Fruit fly (Drosophila melanogaster) whole organism, embryonic: ENCODE data around the gene CG1494.

Source experiments
- C15 ChIP-seq: fragments of 200-800 bp; sonication (Bioruptor generic); IDR thresholded peaks from 3 replicates; pipeline ENCODE4 v1.3.6; 2022; ENCODE audit warnings: missing biosample characterization, missing genetic modification characterization
- CG10209 ChIP-seq: fragments of 200-800 bp; sonication (Bioruptor generic); optimal IDR thresholded peaks from 3 replicates; lab custom pipeline; 2017; ENCODE audit warnings: missing biosample characterization, mild to moderate bottlenecking, missing genetic modification characterization, missing genetic modification reagents
- CG10979 ChIP-seq: fragments of 200-800 bp; sonication (Bioruptor generic); optimal IDR thresholded peaks from 2 replicates; lab custom pipeline; 2018; ENCODE audit warnings: missing biosample characterization, mild to moderate bottlenecking, missing genetic modification characterization, moderate library complexity
- CG13287 ChIP-seq: fragments of 200-800 bp; sonication (Bioruptor generic); IDR thresholded peaks from 2 replicates; pipeline ENCODE4 v1.3.6; 2022; ENCODE audit warnings: missing biosample characterization, missing genetic modification characterization; ENCODE audit not compliant: partially characterized antibody
- CG15269 ChIP-seq: fragments of 200-800 bp; sonication (Bioruptor generic); optimal IDR thresholded peaks from 2 replicates; lab custom pipeline; 2018; ENCODE audit warnings: missing biosample characterization, mild to moderate bottlenecking, missing genetic modification characterization, moderate library complexity
- CG1603 ChIP-seq: fragments of 200-800 bp; sonication (Bioruptor generic); optimal IDR thresholded peaks from 2 replicates; lab custom pipeline; 2019; ENCODE audit warnings: missing biosample characterization, mild to moderate bottlenecking, missing genetic modification characterization, moderate library complexity
- CG30431 ChIP-seq: fragments of 200-800 bp; sonication (Bioruptor generic); optimal IDR thresholded peaks from 2 replicates; lab custom pipeline; 2017; ENCODE audit warnings: missing biosample characterization, missing genetic modification characterization
- CG31365 ChIP-seq: fragments of 200-800 bp; sonication (Bioruptor generic); optimal IDR thresholded peaks from 2 replicates; lab custom pipeline; 2018; ENCODE audit warnings: missing biosample characterization, mild to moderate bottlenecking, missing genetic modification characterization
- CG4707 ChIP-seq: fragments of 200-800 bp; sonication (Bioruptor generic); optimal IDR thresholded peaks from 2 replicates; lab custom pipeline; 2018; ENCODE audit warnings: missing biosample characterization, mild to moderate bottlenecking, missing genetic modification characterization, moderate library complexity
- CG5953 ChIP-seq: fragments of 200-800 bp; sonication (Bioruptor generic); IDR thresholded peaks from 2 replicates; pipeline ENCODE4 v1.3.6; 2022; ENCODE audit warnings: missing biosample characterization, missing genetic modification characterization
- CG6175 ChIP-seq: fragments of 200-800 bp; sonication (Bioruptor generic); IDR thresholded peaks from 3 replicates; pipeline ENCODE4 v1.3.6; 2022; ENCODE audit warnings: missing biosample characterization, missing genetic modification characterization
- CG7556 ChIP-seq: fragments of 200-800 bp; sonication (Bioruptor generic); optimal IDR thresholded peaks from 2 replicates; lab custom pipeline; 2017; ENCODE audit warnings: missing biosample characterization, mild to moderate bottlenecking, missing genetic modification characterization
- CG8359 ChIP-seq: fragments of 200-800 bp; sonication (Bioruptor generic); optimal IDR thresholded peaks from 2 replicates; lab custom pipeline; 2017; ENCODE audit warnings: missing biosample characterization, mild to moderate bottlenecking, missing genetic modification characterization, borderline replicate concordance
- CG9437 ChIP-seq: fragments of 200-800 bp; sonication (Bioruptor generic); optimal IDR thresholded peaks from 2 replicates; lab custom pipeline; 2018; ENCODE audit warnings: missing biosample characterization, mild to moderate bottlenecking, missing genetic modification characterization
- CG9797 ChIP-seq: fragments of 200-800 bp; sonication (Bioruptor generic); optimal IDR thresholded peaks from 3 replicates; lab custom pipeline; 2018; ENCODE audit warnings: missing biosample characterization, mild to moderate bottlenecking, missing genetic modification characterization
- CTCF ChIP-seq: fragments of 200-800 bp; sonication (Bioruptor generic); optimal IDR thresholded peaks from 2 replicates; lab custom pipeline; 2017; ENCODE audit warnings: missing biosample characterization, mild to moderate bottlenecking, missing genetic modification characterization, moderate library complexity
- CoRest ChIP-seq: fragments of 200-800 bp; sonication (Bioruptor generic); optimal IDR thresholded peaks from 3 replicates; lab custom pipeline; 2018; ENCODE audit warnings: missing biosample characterization, mild to moderate bottlenecking, missing genetic modification characterization, moderate library complexity
- Elba2 ChIP-seq: fragments of 200-800 bp; sonication (Bioruptor generic); optimal IDR thresholded peaks from 3 replicates; lab custom pipeline; 2016; ENCODE audit warnings: missing biosample characterization, missing genetic modification characterization
- Fer3 ChIP-seq: fragments of 200-800 bp; sonication (Bioruptor generic); optimal IDR thresholded peaks from 2 replicates; lab custom pipeline; 2018; ENCODE audit warnings: missing biosample characterization, mild to moderate bottlenecking, missing genetic modification characterization, moderate library complexity
- HmgZ ChIP-seq: fragments of 200-800 bp; sonication (Bioruptor generic); optimal IDR thresholded peaks from 2 replicates; lab custom pipeline; 2018; ENCODE audit warnings: missing biosample characterization, mild to moderate bottlenecking, missing genetic modification characterization
- Hr39 ChIP-seq: fragments of >200 bp; optimal IDR thresholded peaks from 2 replicates; lab custom pipeline; 2017
- Hr51 ChIP-seq, 2 experiments: fragments of 200-800 bp; sonication (Bioruptor generic); optimal IDR thresholded peaks; 2 replicates in 1 of 2; 3 replicates in 1 of 2; lab custom pipeline; 2016 to 2018; ENCODE audit warnings: missing biosample characterization in 2 of 2, missing genetic modification characterization in 2 of 2, mild to moderate bottlenecking in 1 of 2, moderate library complexity in 1 of 2
- Mad ChIP-seq: fragments of 200-800 bp; sonication (Bioruptor generic); optimal IDR thresholded peaks from 2 replicates; lab custom pipeline; 2016; ENCODE audit warnings: missing biosample characterization, missing genetic modification characterization
- NK7.1 ChIP-seq: fragments of 200-800 bp; sonication (Bioruptor generic); optimal IDR thresholded peaks from 3 replicates; lab custom pipeline; 2016; ENCODE audit warnings: missing biosample characterization, missing genetic modification characterization
- Optix ChIP-seq: fragments of 200-800 bp; sonication (Bioruptor generic); IDR thresholded peaks from 3 replicates; pipeline ENCODE4 v1.3.6; 2022; ENCODE audit warnings: missing biosample characterization, missing genetic modification characterization
- Six4 ChIP-seq: fragments of 200-800 bp; sonication (Bioruptor generic); optimal IDR thresholded peaks from 2 replicates; lab custom pipeline; 2016; ENCODE audit warnings: missing biosample characterization, missing genetic modification characterization
- Ssrp ChIP-seq: fragments of 200-800 bp; sonication (Bioruptor generic); optimal IDR thresholded peaks from 2 replicates; lab custom pipeline; 2018; ENCODE audit warnings: missing biosample characterization, mild to moderate bottlenecking, missing genetic modification characterization, moderate library complexity
- Tbp ChIP-seq: fragments of >200 bp; optimal IDR thresholded peaks from 2 replicates; lab custom pipeline; 2018; ENCODE audit warnings: missing biosample characterization, missing genetic modification characterization
- Xbp1 ChIP-seq: fragments of 200-800 bp; sonication (Bioruptor generic); optimal IDR thresholded peaks from 3 replicates; lab custom pipeline; 2016; ENCODE audit warnings: missing biosample characterization, mild to moderate bottlenecking, missing genetic modification characterization
- chif ChIP-seq, 2 experiments: fragments of 200-800 bp; sonication (Bioruptor generic); optimal IDR thresholded peaks; 3 replicates each; lab custom pipeline; 2016; ENCODE audit warnings: missing biosample characterization in 2 of 2, missing genetic modification characterization in 2 of 2
- croc ChIP-seq: fragments of 200-800 bp; sonication (Bioruptor generic); conservative IDR thresholded peaks from 3 replicates; pipeline ENCODE4 v1.3.6; 2022; ENCODE audit warnings: missing biosample characterization, missing genetic modification characterization
- da ChIP-seq: fragments of 200-800 bp; sonication (Bioruptor generic); optimal IDR thresholded peaks from 2 replicates; lab custom pipeline; 2016; ENCODE audit warnings: missing biosample characterization, missing genetic modification characterization
- ems ChIP-seq: fragments of 200-800 bp; sonication (Bioruptor generic); optimal IDR thresholded peaks from 3 replicates; lab custom pipeline; 2016; ENCODE audit warnings: missing biosample characterization, missing genetic modification characterization
- fd96Cb ChIP-seq: fragments of 200-800 bp; sonication (Bioruptor generic); optimal IDR thresholded peaks from 2 replicates; lab custom pipeline; 2018; ENCODE audit warnings: missing biosample characterization, mild to moderate bottlenecking, missing genetic modification characterization, moderate library complexity
- gcm2 ChIP-seq: fragments of 200-800 bp; sonication (Bioruptor generic); optimal IDR thresholded peaks from 2 replicates; lab custom pipeline; 2016; ENCODE audit warnings: missing biosample characterization, missing genetic modification characterization
- gro ChIP-seq: fragments of 200-800 bp; sonication (Bioruptor generic); optimal IDR thresholded peaks from 2 replicates; lab custom pipeline; 2016; ENCODE audit warnings: missing biosample characterization, missing genetic modification characterization
- gt ChIP-seq: fragments of 200-800 bp; sonication (Bioruptor generic); IDR thresholded peaks from 2 replicates; pipeline ENCODE4 v1.3.6; 2022; ENCODE audit warnings: missing biosample characterization, missing genetic modification characterization
- her ChIP-seq: fragments of 200-800 bp; sonication (Bioruptor generic); optimal IDR thresholded peaks from 2 replicates; lab custom pipeline; 2016; ENCODE audit warnings: missing biosample characterization, missing genetic modification characterization
- jumu ChIP-seq: fragments of 200-800 bp; sonication (Bioruptor generic); optimal IDR thresholded peaks from 3 replicates; lab custom pipeline; 2016; ENCODE audit warnings: missing biosample characterization, missing genetic modification characterization
- mld ChIP-seq: fragments of 200-800 bp; sonication (Bioruptor generic); IDR thresholded peaks from 3 replicates; pipeline ENCODE4 v1.3.6; 2022; ENCODE audit warnings: missing biosample characterization, missing genetic modification characterization; ENCODE audit not compliant: partially characterized antibody
- nom ChIP-seq: fragments of 200-800 bp; sonication (Bioruptor generic); optimal IDR thresholded peaks from 2 replicates; lab custom pipeline; 2017; ENCODE audit warnings: missing biosample characterization, missing genetic modification characterization, mild to moderate bottlenecking, moderate library complexity, missing genetic modification reagents
- oc ChIP-seq: fragments of 200-800 bp; sonication (Bioruptor generic); optimal IDR thresholded peaks from 2 replicates; lab custom pipeline; 2018; ENCODE audit warnings: missing biosample characterization, mild to moderate bottlenecking, missing genetic modification characterization, moderate library complexity
- pros ChIP-seq: fragments of 200-800 bp; sonication (Bioruptor generic); optimal IDR thresholded peaks from 3 replicates; lab custom pipeline; 2019; ENCODE audit warnings: missing biosample characterization, mild to moderate bottlenecking, missing genetic modification characterization, moderate library complexity
- pum ChIP-seq: fragments of 200-800 bp; sonication (Bioruptor generic); optimal IDR thresholded peaks from 2 replicates; lab custom pipeline; 2016; ENCODE audit warnings: missing biosample characterization, missing genetic modification characterization
- sens ChIP-seq: fragments of 200-800 bp; sonication (Bioruptor generic); peaks from one replicate; lab custom pipeline; 2016; ENCODE audit warnings: missing biosample characterization, missing genetic modification characterization
- sens-2 ChIP-seq: fragments of 200-800 bp; sonication (Bioruptor generic); IDR thresholded peaks from 2 replicates; pipeline ENCODE4 v1.3.6; 2022; ENCODE audit warnings: missing biosample characterization, missing genetic modification characterization
- sna ChIP-seq: fragments of 200-800 bp; sonication (Bioruptor generic); IDR thresholded peaks from 2 replicates; pipeline ENCODE4 v1.3.6; 2022; ENCODE audit warnings: missing biosample characterization, missing genetic modification characterization; ENCODE audit not compliant: partially characterized antibody
- usp ChIP-seq: fragments of >200 bp; optimal IDR thresholded peaks from 2 replicates; lab custom pipeline; 2017; ENCODE audit warnings: missing biosample characterization, missing genetic modification characterization
- vvl ChIP-seq: fragments of 200-800 bp; sonication (Bioruptor generic); IDR thresholded peaks from 2 replicates; pipeline ENCODE4 v1.3.6; 2022; ENCODE audit warnings: missing biosample characterization, missing genetic modification characterization
- z ChIP-seq: fragments of 200-800 bp; sonication (Bioruptor generic); IDR thresholded peaks from 3 replicates; pipeline ENCODE4 v1.3.6; 2022; ENCODE audit warnings: missing biosample characterization, missing genetic modification characterization
- zfh2 ChIP-seq: fragments of 200-800 bp; sonication (Bioruptor generic); optimal IDR thresholded peaks from 2 replicates; lab custom pipeline; 2016; ENCODE audit warnings: missing biosample characterization, missing genetic modification characterization

CG1494 gene

DNA sequence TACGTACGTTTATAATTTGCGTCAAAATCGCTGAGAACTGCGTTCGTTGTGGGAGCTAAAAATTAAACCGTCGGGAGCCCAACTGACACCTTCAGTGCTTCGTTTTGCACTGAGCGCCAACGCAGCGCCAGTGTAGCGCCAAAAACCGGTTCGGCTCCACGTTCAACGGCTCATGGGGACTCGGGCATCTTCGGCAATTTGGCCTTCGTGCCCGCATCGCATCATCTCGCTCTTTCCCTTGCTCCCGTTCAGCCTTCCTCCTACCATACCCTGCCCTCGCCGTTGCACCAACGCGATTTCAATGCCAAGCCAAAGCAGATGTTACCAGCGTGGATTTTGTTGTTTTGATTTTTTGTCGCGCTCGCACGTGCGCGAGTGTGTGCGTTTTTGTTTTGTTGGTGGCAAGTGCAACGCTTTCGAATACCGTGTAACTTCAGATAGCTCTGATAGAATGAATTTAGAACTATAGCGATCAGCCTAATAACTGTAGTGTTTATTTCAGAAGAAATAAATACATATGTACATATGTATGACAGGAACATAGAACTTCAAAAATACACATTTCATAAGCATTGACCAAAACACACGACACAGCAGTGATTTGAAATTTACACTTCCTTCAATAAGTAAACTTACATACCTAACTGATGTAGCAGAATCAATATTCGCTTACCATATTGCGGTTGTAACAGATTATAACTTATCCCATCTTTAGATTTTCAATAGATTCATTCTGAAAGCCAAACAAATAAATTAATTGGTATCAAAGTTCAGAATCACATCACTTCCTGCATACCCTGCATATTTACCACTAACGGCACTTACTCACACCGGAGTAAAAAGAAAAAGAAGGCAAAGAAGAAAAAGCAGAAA lies 3.8 kb upstream of the CG1494 start, which contains the start of gene Mnr (continued):
- TF ChIP-seq zfh2 = no peak
- TF ChIP-seq sna (GFP tag; lab: Robert Waterston, UW) = no peak
- no peak for TF ChIP-seq CoRest (tag; lab: Kevin White, UChicago)
- TF ChIP-seq Hr51 (GFP tag; optimal IDR thresholded peaks at IDR 0.05; lab: Kevin White, UChicago) = no peak
- TF ChIP-seq NK7.1 (GFP tag; lab: Kevin White, UChicago) = no peak
- no peak for TF ChIP-seq her
- no peak for TF ChIP-seq CG31365
- no peak for TF ChIP-seq CG30431 (GFP tag; lab: Kevin White, UChicago)
- TF ChIP-seq oc = peak; percentile 6
- no peak for TF ChIP-seq CG5953 (GFP tag; lab: Robert Waterston, UW)
- TF ChIP-seq vvl (GFP tag; lab: Robert Waterston, UW) = no peak
- TF ChIP-seq gro (GFP tag; lab: Kevin White, UChicago) = no peak
- TF ChIP-seq sens-2 = no peak
- no peak for TF ChIP-seq Tbp
- TF ChIP-seq Xbp1 = no peak
- TF ChIP-seq Fer3 (tag; lab: Kevin White, UChicago) = no peak
- TF ChIP-seq fd96Cb = no peak
- TF ChIP-seq C15 (GFP tag; lab: Robert Waterston, UW) = no peak
- no peak for TF ChIP-seq gt
- peak; percentile 49 for TF ChIP-seq pros (GFP tag; lab: Kevin White, UChicago)
- TF ChIP-seq da (GFP tag; lab: Kevin White, UChicago) = peak; percentile 62
- TF ChIP-seq croc = no peak
- TF ChIP-seq ems (GFP tag; lab: Kevin White, UChicago) = no peak
- TF ChIP-seq HmgZ (tag; lab: Kevin White, UChicago) = no peak
- no peak for TF ChIP-seq CG4707 (GFP tag; lab: Kevin White, UChicago)
- no peak for TF ChIP-seq usp (GFP tag; lab: Kevin White, UChicago)
- no peak for TF ChIP-seq Ssrp
- no peak for TF ChIP-seq Elba2 (GFP tag; lab: Kevin White, UChicago)
- peak; percentile 45 for TF ChIP-seq CG13287
- TF ChIP-seq Optix (GFP tag; lab: Robert Waterston, UW) = no peak
- no peak for TF ChIP-seq CG1603 (tag; lab: Kevin White, UChicago)
- no peak for TF ChIP-seq CG9797 (GFP tag; lab: Kevin White, UChicago)
- peak; percentile 22 for TF ChIP-seq CG9437 (GFP tag; lab: Kevin White, UChicago)
- TF ChIP-seq CG6175 (GFP tag; lab: Robert Waterston, UW) = peak; percentile 95
- TF ChIP-seq jumu (GFP tag; lab: Kevin White, UChicago) = peak; percentile 5
- peak; percentile 28 for TF ChIP-seq gcm2
- TF ChIP-seq CG7556 = no peak
- TF ChIP-seq nom (GFP tag; lab: Kevin White, UChicago) = peak; percentile 62
- TF ChIP-seq chif (GFP tag; optimal IDR thresholded peaks at IDR 0.05; lab: Kevin White, UChicago) = no peak
- no peak for TF ChIP-seq Six4
- peak; percentile 40 for TF ChIP-seq CTCF (GFP tag; lab: Kevin White, UChicago)
- TF ChIP-seq mld (GFP tag; lab: Robert Waterston, UW) = no peak
- no peak for TF ChIP-seq CG10979
- no peak for TF ChIP-seq z (GFP tag; lab: Robert Waterston, UW)
- no peak for TF ChIP-seq CG8359 (GFP tag; lab: Kevin White, UChicago)
- peak; percentile 85 for TF ChIP-seq Hr39 (lab: Kevin White, UChicago)
- no peak for TF ChIP-seq CG10209 (GFP tag; lab: Kevin White, UChicago)
- no peak for TF ChIP-seq CG15269
- no peak for TF ChIP-seq pum
- TF ChIP-seq sens (GFP tag; lab: Kevin White, UChicago) = peak; percentile 82
- no peak for TF ChIP-seq Mad (GFP tag; lab: Kevin White, UChicago)
